Fruit fly (Drosophila melanogaster) whole organism, pupa: Measurements from ENCODE around the gene CG7296.

Experiments used
- CG10348 ChIP-seq: fragments of 200-800 bp; sonication (Bioruptor generic); IDR thresholded peaks from 2 replicates; pipeline ENCODE4 v1.3.6; 2022; ENCODE audit warnings: missing biosample characterization, missing genetic modification characterization
- CG12605 ChIP-seq: fragments of 200-800 bp; sonication (Bioruptor generic); IDR thresholded peaks from 2 replicates; pipeline ENCODE4 v1.3.6; 2022; ENCODE audit warnings: missing biosample characterization, missing genetic modification characterization
- CG13204 ChIP-seq: fragments of 200-800 bp; sonication (Bioruptor generic); optimal IDR thresholded peaks from 2 replicates; lab custom pipeline; 2018; ENCODE audit warnings: missing biosample characterization, mild to moderate bottlenecking, missing genetic modification characterization, moderate library complexity
- CG14655 ChIP-seq: fragments of 200-800 bp; sonication (Bioruptor generic); optimal IDR thresholded peaks from 3 replicates; lab custom pipeline; 2017; ENCODE audit warnings: mild to moderate bottlenecking, missing biosample characterization, missing genetic modification reagents, missing genetic modification characterization
- CG15710 ChIP-seq: fragments of 200-800 bp; sonication (Bioruptor generic); optimal IDR thresholded peaks from 2 replicates; lab custom pipeline; 2018; ENCODE audit warnings: missing biosample characterization, mild to moderate bottlenecking, missing genetic modification characterization, moderate library complexity
- CG17806 ChIP-seq: fragments of 200-800 bp; sonication (Bioruptor generic); optimal IDR thresholded peaks from 2 replicates; lab custom pipeline; 2018; ENCODE audit warnings: missing biosample characterization, mild to moderate bottlenecking, missing genetic modification characterization, moderate library complexity
- CG32121 ChIP-seq: fragments of 200-800 bp; sonication (Bioruptor generic); IDR thresholded peaks from 2 replicates; pipeline ENCODE4 v1.3.6; 2022; ENCODE audit warnings: missing biosample characterization, missing genetic modification characterization
- CG34367 ChIP-seq: fragments of 200-800 bp; sonication (Bioruptor generic); optimal IDR thresholded peaks from 2 replicates; lab custom pipeline; 2018; ENCODE audit warnings: missing biosample characterization, mild to moderate bottlenecking, missing genetic modification characterization
- CG4496 ChIP-seq: fragments of 200-800 bp; sonication (Bioruptor generic); IDR thresholded peaks from 3 replicates; pipeline ENCODE4 v1.3.6; 2022; ENCODE audit warnings: missing biosample characterization, missing genetic modification characterization
- CG8301 ChIP-seq: fragments of 200-800 bp; sonication (Bioruptor generic); optimal IDR thresholded peaks from 2 replicates; lab custom pipeline; 2018; ENCODE audit warnings: missing biosample characterization, mild to moderate bottlenecking, missing genetic modification characterization
- CG9948 ChIP-seq: fragments of 200-800 bp; sonication (Bioruptor generic); optimal IDR thresholded peaks from 2 replicates; lab custom pipeline; 2018; ENCODE audit warnings: missing biosample characterization, mild to moderate bottlenecking, missing genetic modification characterization, moderate library complexity
- D1 ChIP-seq: fragments of 200-800 bp; sonication (Bioruptor generic); optimal IDR thresholded peaks from 2 replicates; lab custom pipeline; 2018; ENCODE audit warnings: missing biosample characterization, mild to moderate bottlenecking, missing genetic modification characterization, moderate library complexity
- EcR ChIP-seq: fragments of 200-800 bp; sonication (Bioruptor generic); optimal IDR thresholded peaks from 3 replicates; lab custom pipeline; 2019; ENCODE audit warnings: missing biosample characterization, missing genetic modification characterization, mild to moderate bottlenecking, moderate library complexity, missing genetic modification reagents
- Ets98B ChIP-seq: fragments of 200-800 bp; sonication (Bioruptor generic); IDR thresholded peaks from 2 replicates; pipeline ENCODE4 v1.3.6; 2022; ENCODE audit warnings: missing biosample characterization, missing genetic modification characterization
- Pif1A ChIP-seq: fragments of 200-800 bp; sonication (Bioruptor generic); optimal IDR thresholded peaks from 3 replicates; lab custom pipeline; 2016; ENCODE audit warnings: missing biosample characterization, missing genetic modification characterization
- Pif1B ChIP-seq: fragments of 200-800 bp; sonication (Bioruptor generic); optimal IDR thresholded peaks from 3 replicates; lab custom pipeline; 2016; ENCODE audit warnings: missing biosample characterization, missing genetic modification characterization
- Snoo ChIP-seq: fragments of 200-800 bp; sonication (Bioruptor generic); optimal IDR thresholded peaks from 3 replicates; lab custom pipeline; 2017; ENCODE audit warnings: missing biosample characterization, mild to moderate bottlenecking, missing genetic modification characterization, inconsistent platforms
- fd96Ca ChIP-seq: fragments of 200-800 bp; sonication (Bioruptor generic); IDR thresholded peaks from 3 replicates; pipeline ENCODE4 v1.3.6; 2022; ENCODE audit warnings: missing biosample characterization, missing genetic modification characterization
- gl ChIP-seq: fragments of 200-800 bp; sonication (Bioruptor generic); optimal IDR thresholded peaks from 2 replicates; lab custom pipeline; 2018; ENCODE audit warnings: missing biosample characterization, mild to moderate bottlenecking, missing genetic modification characterization
- rn ChIP-seq: fragments of 200-800 bp; sonication (Bioruptor generic); IDR thresholded peaks from 2 replicates; pipeline ENCODE4 v1.3.6; 2022; ENCODE audit warnings: missing biosample characterization, missing genetic modification characterization

CG7296 gene

DNA sequence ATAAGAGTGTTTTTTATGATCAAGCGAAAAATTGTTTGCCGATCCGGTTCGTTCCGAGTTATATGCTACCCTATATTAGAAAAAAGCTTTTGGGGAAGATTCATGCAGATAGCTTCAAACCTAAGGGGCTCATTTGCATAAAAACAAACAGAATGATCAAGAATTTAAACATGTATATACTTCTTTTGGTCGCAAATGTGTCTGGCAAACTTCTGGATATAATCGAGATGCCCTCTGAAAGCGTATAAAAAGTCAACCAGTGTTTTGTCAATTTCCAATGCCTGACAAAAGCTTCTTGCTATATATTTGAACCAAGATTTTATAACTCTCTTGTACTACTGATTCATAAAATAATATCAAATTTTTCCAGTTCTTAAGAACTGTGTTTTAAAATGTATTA is 1.2 kb downstream of the CG7296 start:
- TF ChIP-seq CG14655 (GFP tag; lab: Kevin White, UChicago) (no peak), D1 (tag; lab: Kevin White, UChicago) (no peak), CG4496 (no peak), Pif1B (no peak), CG10348 (GFP tag; lab: Robert Waterston, UW) (no peak), CG32121 (GFP tag; lab: Robert Waterston, UW) (no peak), CG17806 (no peak), gl (tag; lab: Kevin White, UChicago) (no peak), CG15710 (tag; lab: Kevin White, UChicago) (no peak), fd96Ca (GFP tag; lab: Robert Waterston, UW) (no peak), CG9948 (tag; lab: Kevin White, UChicago) (no peak), CG34367 (tag; lab: Kevin White, UChicago) (no peak), Snoo (tag; lab: Kevin White, UChicago) (no peak), Pif1A (GFP tag; lab: Kevin White, UChicago) (no peak), rn (GFP tag; lab: Robert Waterston, UW) (no peak), EcR (GFP tag; lab: Kevin White, UChicago) (no peak), Ets98B (GFP tag; lab: Robert Waterston, UW) (no peak), CG13204 (GFP tag; lab: Kevin White, UChicago) (no peak)

DNA sequence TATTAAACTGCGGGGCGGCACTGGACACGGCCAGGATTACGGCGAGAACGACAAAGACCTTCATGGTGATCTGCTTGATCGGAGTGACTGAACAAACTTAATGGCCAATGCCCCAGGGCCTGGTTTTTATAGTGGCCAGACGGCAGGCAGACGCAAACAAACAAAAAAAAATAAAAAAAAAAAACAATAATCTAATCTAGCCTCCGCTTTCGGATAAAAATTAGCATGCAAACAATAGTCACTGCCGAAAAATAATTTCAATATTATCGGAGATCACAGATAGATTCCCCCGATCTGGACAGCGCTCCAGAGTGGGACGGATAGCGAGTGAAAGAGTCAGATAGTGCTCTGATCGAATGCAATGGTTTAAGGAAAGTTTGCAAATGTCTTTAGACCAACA is 2.6 kb downstream of the CG7296 start, which contains the start of gene CG7299:
CG7299 (minus strand) TSS at position 101 of the 400 bp plus-strand sequence.
- no peak for TF ChIP-seq CG12605 (GFP tag; lab: Robert Waterston, UW)
- TF ChIP-seq CG10348 (GFP tag; lab: Robert Waterston, UW): no peak
- no peak for TF ChIP-seq CG34367 (tag; lab: Kevin White, UChicago)
- TF ChIP-seq fd96Ca (GFP tag; lab: Robert Waterston, UW): no peak
- no peak for TF ChIP-seq Snoo (tag; lab: Kevin White, UChicago)
- TF ChIP-seq CG9948 (tag; lab: Kevin White, UChicago): no peak
- TF ChIP-seq EcR (GFP tag; lab: Kevin White, UChicago): no peak
- no peak for TF ChIP-seq CG14655 (GFP tag; lab: Kevin White, UChicago)
- TF ChIP-seq CG4496: no peak
- no peak for TF ChIP-seq Pif1B
- TF ChIP-seq CG32121 (GFP tag; lab: Robert Waterston, UW): no peak
- no peak for TF ChIP-seq CG8301 (tag; lab: Kevin White, UChicago)
- no peak for TF ChIP-seq gl (tag; lab: Kevin White, UChicago)
- no peak for TF ChIP-seq D1 (tag; lab: Kevin White, UChicago)
- TF ChIP-seq CG17806: no peak
- no peak for TF ChIP-seq CG13204 (GFP tag; lab: Kevin White, UChicago)
- TF ChIP-seq CG15710 (tag; lab: Kevin White, UChicago): no peak

DNA sequence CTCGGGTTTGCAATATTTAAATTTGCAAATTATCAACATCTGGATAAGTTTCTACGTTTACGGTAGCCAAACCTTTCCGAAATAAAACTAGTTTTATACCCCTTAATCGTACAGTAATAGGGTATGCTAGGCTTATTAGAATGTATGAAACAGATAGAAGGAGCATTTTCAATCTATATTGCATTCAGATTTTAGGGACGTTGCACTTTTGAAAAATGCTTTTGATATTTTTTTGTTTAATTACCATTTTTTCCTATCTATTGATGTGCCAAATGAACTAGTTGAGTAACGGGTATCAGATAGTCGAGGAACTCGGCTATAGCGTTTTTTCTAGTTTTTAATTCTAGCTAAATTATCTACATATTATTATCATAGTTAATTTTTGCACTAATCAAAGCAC is 4.0 kb downstream of the CG7296 start:
- TF ChIP-seq fd96Ca (GFP tag; lab: Robert Waterston, UW) (no peak), CG12605 (GFP tag; lab: Robert Waterston, UW) (no peak)

DNA sequence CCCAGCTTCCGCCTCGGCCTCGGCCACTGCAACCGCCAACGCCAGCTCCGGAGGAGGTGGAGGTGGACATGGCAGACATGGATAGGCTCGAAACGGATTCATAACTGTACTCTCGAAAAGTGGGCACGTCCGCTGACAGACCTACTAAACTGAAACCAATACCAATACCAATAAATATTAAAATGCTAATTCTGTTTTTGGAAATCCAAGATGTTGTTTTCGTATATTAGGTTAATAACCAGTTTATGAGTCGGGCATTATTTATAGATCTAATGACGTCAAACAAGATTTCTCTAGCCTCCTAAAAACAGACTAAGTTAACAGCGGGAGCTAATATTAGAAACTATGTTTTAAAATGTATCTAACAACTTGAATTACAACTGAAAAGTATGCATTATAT is 4.7 kb downstream of the CG7296 start:
- TF ChIP-seq CG34367 (tag; lab: Kevin White, UChicago) (no peak), CG10348 (GFP tag; lab: Robert Waterston, UW) (no peak), D1 (tag; lab: Kevin White, UChicago) (no peak)

DNA sequence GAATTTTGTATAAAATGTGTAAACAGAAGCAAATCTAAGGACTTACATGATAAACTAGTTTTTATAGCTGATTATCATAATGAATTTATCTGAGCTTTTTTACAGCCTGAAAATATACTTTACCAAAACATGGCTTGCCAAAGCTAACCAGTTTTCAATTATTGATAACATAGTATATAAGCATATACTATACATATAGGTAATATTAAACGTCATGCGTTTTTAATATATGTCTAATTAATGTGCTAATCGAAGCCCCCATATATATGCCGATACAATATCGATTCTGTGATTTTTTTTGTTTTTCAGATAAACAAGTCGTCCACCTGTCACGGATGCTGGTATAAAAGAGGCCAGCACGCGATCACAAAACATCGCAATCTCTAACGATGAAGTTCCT is 5.3 kb downstream of the CG7296 start, which contains the start of gene CG17107:
CG17107 (plus strand) TSS at position 301 of the 400 bp plus-strand sequence.
- no peak for TF ChIP-seq rn (GFP tag; lab: Robert Waterston, UW)
- no peak for TF ChIP-seq CG32121 (GFP tag; lab: Robert Waterston, UW)
- no peak for TF ChIP-seq Pif1B
- no peak for TF ChIP-seq CG8301 (tag; lab: Kevin White, UChicago)
- no peak for TF ChIP-seq CG12605 (GFP tag; lab: Robert Waterston, UW)
- no peak for TF ChIP-seq EcR (GFP tag; lab: Kevin White, UChicago)
- TF ChIP-seq gl (tag; lab: Kevin White, UChicago): no peak
- no peak for TF ChIP-seq CG34367 (tag; lab: Kevin White, UChicago)
- no peak for TF ChIP-seq Pif1A (GFP tag; lab: Kevin White, UChicago)
- TF ChIP-seq CG4496: no peak
- no peak for TF ChIP-seq Ets98B (GFP tag; lab: Robert Waterston, UW)
- no peak for TF ChIP-seq CG14655 (GFP tag; lab: Kevin White, UChicago)
- no peak for TF ChIP-seq CG9948 (tag; lab: Kevin White, UChicago)
- no peak for TF ChIP-seq fd96Ca (GFP tag; lab: Robert Waterston, UW)
- TF ChIP-seq Snoo (tag; lab: Kevin White, UChicago): no peak

DNA sequence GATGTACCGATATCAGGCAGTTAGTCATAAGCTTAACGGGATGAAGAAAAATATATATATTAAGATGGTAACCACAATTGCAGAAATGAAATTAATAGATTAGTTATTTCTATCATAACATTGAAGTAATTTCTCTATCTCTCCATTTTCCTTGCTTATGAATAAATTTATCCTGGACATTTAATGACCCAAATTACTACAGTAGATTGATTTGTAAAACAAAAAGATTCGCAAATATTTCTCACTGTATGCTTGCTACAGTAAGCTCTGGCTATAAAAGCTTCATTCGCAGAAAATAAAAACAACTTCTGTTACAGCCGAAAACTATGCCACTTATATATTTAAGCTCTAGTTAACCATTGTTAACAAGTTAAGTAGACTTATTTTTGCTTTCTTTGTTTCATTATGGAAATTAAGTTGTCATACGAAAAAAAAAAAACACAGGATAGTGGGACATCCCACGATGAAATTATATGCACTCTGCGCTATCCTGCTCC is 6.2 kb downstream of the CG7296 start, which contains the start of gene CG17105:
CG17105 (plus strand) TSS at position 447 of the 497 bp plus-strand sequence.
- TF ChIP-seq gl (tag; lab: Kevin White, UChicago): no peak
- 0 out of 3 replicates have a peak, but pooled peaks have one; percentile 20 for TF ChIP-seq CG4496
- TF ChIP-seq, all 21 proteins: peak for 1

DNA sequence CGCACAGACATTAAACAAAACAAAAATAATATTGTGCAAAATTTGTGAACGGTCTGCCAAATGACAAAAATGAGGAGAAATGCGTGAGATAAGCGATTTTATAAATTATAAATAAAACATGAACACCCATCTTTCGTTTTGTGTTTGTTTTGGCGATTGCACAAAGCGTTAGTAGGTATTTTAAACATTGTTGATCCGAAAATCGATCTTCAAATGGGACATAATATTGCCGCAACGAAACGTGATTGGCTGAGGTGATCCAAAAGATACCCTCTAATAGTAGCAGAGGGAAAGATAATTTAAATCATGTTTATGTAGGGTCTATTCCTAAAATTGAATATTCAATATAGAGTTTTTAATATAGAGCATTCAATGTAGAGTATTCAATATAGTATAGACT is 7.3 kb downstream of the CG7296 start:
- peak; percentile 16; the same call in 1 of the 2 replicates for TF ChIP-seq Ets98B (GFP tag; lab: Robert Waterston, UW)
- 0 out of 2 replicates have a peak, but pooled peaks have one; percentile 25 for TF ChIP-seq CG32121 (GFP tag; lab: Robert Waterston, UW)
- no peak for TF ChIP-seq gl (tag; lab: Kevin White, UChicago)
